Worm (Caenorhabditis elegans) whole organism, L4 larva: ENCODE results near the gene gst-24.

Experiments used
- ama-1 ChIP-seq: fragments of 150-350 bp; optimal IDR thresholded peaks from 2 replicates; lab custom pipeline; 2014; ENCODE audit warnings: inconsistent platforms, mixed read lengths
- ces-1 ChIP-seq: fragments of 150-350 bp; sonication (generic microtip); optimal IDR thresholded peaks from 4 replicates; lab custom pipeline; 2014; ENCODE audit warnings: missing biosample characterization, missing genetic modification reagents, missing genetic modification characterization
- daf-19 ChIP-seq: fragments of 200-800 bp; sonication (Bioruptor generic); conservative IDR thresholded peaks from 2 replicates; pipeline ENCODE4 v1.3.6; 2022; ENCODE audit warnings: missing genetic modification characterization, missing compliant biosample characterization
- fos-1 ChIP-seq: fragments of 150-350 bp; optimal IDR thresholded peaks from 2 replicates; lab custom pipeline; 2014; ENCODE audit warnings: missing biosample characterization, missing genetic modification characterization
- lin-13 ChIP-seq: fragments of 150-350 bp; optimal IDR thresholded peaks from 2 replicates; lab custom pipeline; 2014; ENCODE audit warnings: missing biosample characterization, missing genetic modification reagents, missing genetic modification characterization
- lin-15B ChIP-seq: fragments of 150-350 bp; sonication (generic microtip); optimal IDR thresholded peaks from 3 replicates; lab custom pipeline; 2014; ENCODE audit warnings: missing biosample characterization, missing genetic modification characterization
- lin-39 ChIP-seq: fragments of 150-350 bp; optimal IDR thresholded peaks from 2 replicates; lab custom pipeline; 2014; ENCODE audit warnings: missing biosample characterization, missing genetic modification reagents, missing genetic modification characterization
- lir-3 ChIP-seq: sonication (generic microtip); optimal IDR thresholded peaks from 2 replicates; lab custom pipeline; 2016; ENCODE audit warnings: mild to moderate bottlenecking, missing genetic modification characterization, missing compliant biosample characterization
- lsy-2 ChIP-seq, 2 experiments: fragments of 150-350 bp in 1 of 2; sonication (generic microtip) in 1 of 2; optimal IDR thresholded peaks; 2 replicates each; lab custom pipeline; 2014 to 2017; ENCODE audit warnings: missing biosample characterization in 2 of 2, missing genetic modification characterization in 2 of 2
- nhr-237 ChIP-seq: sonication (generic microtip); optimal IDR thresholded peaks from 2 replicates; lab custom pipeline; 2017; ENCODE audit warnings: missing biosample characterization, missing genetic modification characterization
- set-16 ChIP-seq: fragments of 200-800 bp; sonication (Bioruptor generic); IDR thresholded peaks from 2 replicates; pipeline ENCODE4 v1.3.6; 2022; ENCODE audit warnings: missing genetic modification reagents, missing genetic modification characterization, missing compliant biosample characterization
- snpc-4 ChIP-seq: fragments of 150-350 bp; optimal IDR thresholded peaks from 2 replicates; lab custom pipeline; 2014; ENCODE audit warnings: missing biosample characterization, missing genetic modification characterization

DNA sequence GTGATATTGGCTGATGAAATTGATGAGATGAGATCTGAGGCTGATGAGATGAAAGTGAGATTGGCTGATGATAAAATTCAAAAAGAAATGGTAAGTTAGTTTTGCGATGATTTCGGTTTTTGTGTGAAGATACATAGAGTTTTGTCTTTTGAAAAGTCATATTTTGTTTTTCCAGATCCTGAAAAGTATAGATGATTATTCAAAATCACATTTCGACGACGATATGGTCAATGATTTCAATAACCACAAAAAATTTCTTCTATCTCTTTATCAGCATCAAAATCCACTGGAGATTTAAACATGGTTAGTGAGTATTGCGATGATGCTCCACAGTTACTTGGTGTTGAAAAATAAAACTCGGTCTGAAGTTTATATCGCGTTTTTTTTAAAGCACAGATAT, 10.3 kb downstream of the gst-24 start, which contains the start of gene csp-1:
- no peak for TF ChIP-seq ama-1 (lab: Kevin White, UChicago)
- no peak for TF ChIP-seq fos-1 (tag; lab: Kevin White, UChicago)
- TF ChIP-seq set-16 (GFP tag; lab: Robert Waterston, UW), result no peak
- TF ChIP-seq lir-3 (tag; lab: Kevin White, UChicago), result no peak
- no peak for TF ChIP-seq lin-39 (tag; lab: Kevin White, UChicago)
- TF ChIP-seq lsy-2 (tag; optimal IDR thresholded peaks at IDR 0.05; lab: Kevin White, UChicago), result no peak
- TF ChIP-seq daf-19 (GFP tag; lab: Robert Waterston, UW), result no peak
- no peak for TF ChIP-seq snpc-4
- no peak for TF ChIP-seq ces-1 (GFP tag; lab: Kevin White, UChicago)
- no peak for TF ChIP-seq lin-15B
- no peak for TF ChIP-seq nhr-237 (tag; lab: Kevin White, UChicago)
- TF ChIP-seq lin-13 (GFP tag; lab: Kevin White, UChicago), result no peak
